Worm (Caenorhabditis elegans): ENCODE measurements around the gene nas-23.
A peak's percentile ranks its signal among the peaks of the same experiment; 100 is the strongest.

Gene nas-23

DNA sequence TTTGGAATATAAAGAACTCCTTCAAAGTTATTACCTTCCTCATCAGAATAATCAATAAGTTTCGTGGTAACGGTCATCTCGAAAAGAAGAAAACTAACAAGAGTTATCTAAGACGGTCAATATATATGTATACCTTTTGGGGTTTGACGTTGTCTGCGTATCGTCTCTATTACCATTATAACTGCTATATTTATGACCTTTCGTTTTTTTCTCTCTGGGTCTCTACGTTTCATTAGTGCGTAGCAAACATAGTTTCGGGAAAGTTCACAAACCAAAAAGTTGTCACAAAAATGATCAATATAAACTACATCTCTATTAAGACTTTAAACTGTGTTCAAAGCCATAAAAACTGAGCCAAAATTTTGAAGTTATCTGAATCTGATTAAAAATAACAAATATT, 36.3 kb downstream of the nas-23 start, which contains the start of gene D1022.4 (continued):
- no peak for TF ChIP-seq daf-16 (GFP tag; optimal IDR thresholded peaks at IDR 0.05)
- peak; percentile 67 for TF ChIP-seq daf-16 (tag; optimal IDR thresholded peaks at IDR 0.05)
- TF ChIP-seq dmd-6 (GFP tag; IDR thresholded peaks at IDR 0.05), result peak; percentile 58; the same call in 1 of the 2 replicates
- TF ChIP-seq gei-8 (GFP tag; optimal IDR thresholded peaks at IDR 0.05), result no peak
- no peak for TF ChIP-seq ceh-28 (tag; optimal IDR thresholded peaks at IDR 0.05)
- TF ChIP-seq zfp-2 (tag; optimal IDR thresholded peaks at IDR 0.05), result no peak
- TF ChIP-seq lsy-2 (tag; optimal IDR thresholded peaks at IDR 0.05), result peak in 1 of 2 experiments; percentile 32
- no peak for TF ChIP-seq nhr-111 (GFP tag; optimal IDR thresholded peaks at IDR 0.05)
- no peak for TF ChIP-seq ceh-20 (GFP tag; IDR thresholded peaks at IDR 0.05)
- peak; percentile 53 for TF ChIP-seq dve-1 (tag; optimal IDR thresholded peaks at IDR 0.05; ENCODE audit: insufficient read depth)
- TF ChIP-seq dmd-8 (GFP tag; IDR thresholded peaks at IDR 0.05), result no peak
- no peak for TF ChIP-seq nhr-48 (tag; optimal IDR thresholded peaks at IDR 0.05)

- peak in 1 of 2 experiments; percentile 29 for TF ChIP-seq unc-62 (GFP tag; optimal IDR thresholded peaks at IDR 0.05 in 1 of 2)
- no peak for TF ChIP-seq unc-62 (tag; optimal IDR thresholded peaks at IDR 0.05)
- no peak for TF ChIP-seq nhr-76 (tag; optimal IDR thresholded peaks at IDR 0.05)
- TF ChIP-seq mxl-2 (GFP tag; conservative IDR thresholded peaks at IDR 0.05), result no peak
- TF ChIP-seq daf-12 (tag; optimal IDR thresholded peaks at IDR 0.05), result no peak
- TF ChIP-seq lin-15B (tag; optimal IDR thresholded peaks at IDR 0.05), result no peak
- TF ChIP-seq ZK337.2 (GFP tag; IDR thresholded peaks at IDR 0.05), result no peak
- no peak for TF ChIP-seq daf-19 (GFP tag; conservative IDR thresholded peaks at IDR 0.05)
- TF ChIP-seq mdt-29 (GFP tag; IDR thresholded peaks at IDR 0.05), result no peak
- no peak for TF ChIP-seq pqm-1 (tag; optimal IDR thresholded peaks at IDR 0.05)
- no peak for TF ChIP-seq lim-7 (GFP tag; IDR thresholded peaks at IDR 0.05)
- TF ChIP-seq spr-1 (tag; optimal IDR thresholded peaks at IDR 0.05), result no peak
- no peak for TF ChIP-seq ama-1 (optimal IDR thresholded peaks at IDR 0.05)
- TF ChIP-seq nhr-237 (tag; optimal IDR thresholded peaks at IDR 0.05), result no peak
- peak; percentile 58 for TF ChIP-seq nhr-28 (tag; optimal IDR thresholded peaks at IDR 0.05)
Measured at ce11 chrII:7456184-7456583, 37.3 kb downstream of the nas-23 start, which contains the start of gene D1022.3. Gene D1022.3 (minus strand): TSS chrII:7456284.

ce11 chrII:7446683-7447082, 46.8 kb downstream of the nas-23 start:
- peak; percentile 74 for TF ChIP-seq set-16 (GFP tag; IDR thresholded peaks at IDR 0.05)
- peak; percentile 62; the same call in 1 of the 2 replicates for TF ChIP-seq dmd-8 (GFP tag; IDR thresholded peaks at IDR 0.05)
- 0 out of 2 replicates have a peak, but pooled peaks have one; percentile 53 for TF ChIP-seq Y105C5A.15 (GFP tag; IDR thresholded peaks at IDR 0.05)
